Comparison of ENCODE assay signal across 2 fruit fly cellular contexts in the genomic region with DNA sequence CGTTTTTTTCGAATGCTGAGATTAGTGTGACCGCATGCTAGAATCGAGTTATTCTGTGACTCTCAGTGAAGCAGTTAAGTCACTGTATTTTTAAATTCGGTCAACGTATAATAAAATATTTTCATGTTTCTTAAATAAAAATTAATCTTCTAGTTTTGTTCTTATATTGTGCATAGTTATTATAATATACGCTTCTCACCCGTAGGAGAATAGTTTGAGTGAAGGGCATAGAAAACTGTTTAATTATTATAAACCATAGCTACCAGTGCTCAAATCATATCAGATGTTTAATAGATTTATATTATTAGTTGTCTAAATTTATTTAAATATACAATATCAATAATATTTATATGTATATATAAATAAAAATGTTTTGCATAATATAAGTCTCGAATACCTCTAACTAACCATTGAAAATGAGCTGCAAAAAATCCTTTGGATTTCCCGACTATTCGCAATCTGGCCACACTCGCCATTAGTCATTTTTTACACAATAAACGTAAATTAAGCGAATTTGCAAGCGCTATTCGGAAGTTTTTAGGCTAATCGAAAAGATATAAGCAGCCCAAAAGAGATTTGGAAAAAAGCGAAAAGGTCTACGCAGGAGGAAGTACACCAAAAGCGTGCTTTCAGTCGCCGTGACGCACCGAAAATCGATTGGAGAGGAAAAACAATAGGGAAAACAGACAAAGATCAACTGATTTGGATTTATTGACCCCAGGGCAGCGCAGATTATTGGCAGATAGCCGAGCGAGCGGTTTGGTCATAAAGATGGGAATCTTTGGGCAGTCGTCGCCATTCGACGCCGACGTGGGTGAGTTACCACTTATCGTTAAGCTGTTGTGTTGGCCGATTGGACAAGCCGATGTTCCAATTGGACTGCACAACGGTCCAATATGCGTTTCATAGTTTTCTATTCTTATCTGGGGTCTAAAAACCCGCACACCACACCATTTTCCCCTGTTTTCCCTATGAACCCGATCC.
TF ChIP-seq lines count a peak whose summit lies in the region.

A gene (minus strand): TSS at position 31 of the 984 bp plus-strand sequence.
A gene (plus strand): TSS at position 473 of the 984 bp plus-strand sequence.

TF ChIP-seq in whole organism, embryonic, 481 proteins besides CTCF, POLR2A, EP300 and RAD21 (continued from another document and continues in another):
- TF ChIP-seq CG15269 (tag; optimal IDR thresholded peaks at IDR 0.05; lab: Kevin White, UChicago) (peak; percentile 71), CG10267 (tag; optimal IDR thresholded peaks at IDR 0.05; lab: Kevin White, UChicago) (peak; percentile 59), CG30020 (tag; optimal IDR thresholded peaks at IDR 0.05; lab: Kevin White, UChicago) (peak; percentile 57), klu (GFP tag; IDR thresholded peaks at IDR 0.05; lab: Robert Waterston, UW) (no peak), CG10147 (GFP tag; optimal IDR thresholded peaks at IDR 0.05; lab: Kevin White, UChicago) (no peak), CG11695 (GFP tag; IDR thresholded peaks at IDR 0.05; lab: Robert Waterston, UW) (peak; percentile 8; the same call in 1 of the 3 replicates), ase (GFP tag; IDR thresholded peaks at IDR 0.05; lab: Robert Waterston, UW) (0 out of 3 replicates have a peak, but pooled peaks have one; percentile 25), HLHmδ (GFP tag; optimal IDR thresholded peaks at IDR 0.05; lab: Kevin White, UChicago) (no peak), Dad (GFP tag; optimal IDR thresholded peaks at IDR 0.05; lab: Kevin White, UChicago) (no peak), CG2129 (GFP tag; IDR thresholded peaks at IDR 0.05; lab: Robert Waterston, UW; ENCODE audit: partially characterized antibody) (no peak), Myb (GFP tag; optimal IDR thresholded peaks at IDR 0.05; lab: Kevin White, UChicago) (peak; percentile 86), CG12659 (GFP tag; optimal IDR thresholded peaks at IDR 0.05; lab: Kevin White, UChicago) (peak; percentile 77), E2f1 (GFP tag; IDR thresholded peaks at IDR 0.05; lab: Robert Waterston, UW) (no peak), CG2712 (tag; optimal IDR thresholded peaks at IDR 0.05; lab: Kevin White, UChicago) (peak; percentile 78), CG12391 (tag; optimal IDR thresholded peaks at IDR 0.05; lab: Kevin White, UChicago) (peak; percentile 85), Hr78 (GFP tag; optimal IDR thresholded peaks at IDR 0.05; lab: Kevin White, UChicago) (no peak), sim (GFP tag; IDR thresholded peaks at IDR 0.05; lab: Robert Waterston, UW) (no peak), al (GFP tag; IDR thresholded peaks at IDR 0.05; lab: Robert Waterston, UW) (peak; percentile 15; the same call in 1 of the 2 replicates), CG7556 (GFP tag; optimal IDR thresholded peaks at IDR 0.05; lab: Kevin White, UChicago) (peak; percentile 15), mirr (GFP tag; optimal IDR thresholded peaks at IDR 0.05; lab: Kevin White, UChicago) (no peak), CG6175 (GFP tag; IDR thresholded peaks at IDR 0.05; lab: Robert Waterston, UW) (no peak), CG3726 (GFP tag; IDR thresholded peaks at IDR 0.05; lab: Robert Waterston, UW) (no peak), CG10565 (GFP tag; optimal IDR thresholded peaks at IDR 0.05; lab: Kevin White, UChicago) (no peak), hkb (optimal IDR thresholded peaks at IDR 0.05; lab: Kevin White, UChicago) (no peak), hkb (GFP tag; IDR thresholded peaks at IDR 0.05; lab: Robert Waterston, UW) (peak; percentile 48), Nf-YC (tag; optimal IDR thresholded peaks at IDR 0.05; lab: Kevin White, UChicago) (peak; percentile 71), inv (GFP tag; IDR thresholded peaks at IDR 0.05; lab: Robert Waterston, UW; ENCODE audit: partially characterized antibody) (no peak), zen2 (GFP tag; IDR thresholded peaks at IDR 0.05; lab: Robert Waterston, UW; ENCODE audit: partially characterized antibody) (no peak), usp (GFP tag; optimal IDR thresholded peaks at IDR 0.05; lab: Kevin White, UChicago) (no peak), CG9609 (GFP tag; optimal IDR thresholded peaks at IDR 0.05; lab: Kevin White, UChicago) (no peak), sob (GFP tag; IDR thresholded peaks at IDR 0.05; lab: Robert Waterston, UW) (no peak), CG18764 (GFP tag; optimal IDR thresholded peaks at IDR 0.05; lab: Kevin White, UChicago) (peak; percentile 16), caup (GFP tag; optimal IDR thresholded peaks at IDR 0.05; lab: Kevin White, UChicago; ENCODE audit: severe bottlenecking) (peak; percentile 13), CG6689 (GFP tag; IDR thresholded peaks at IDR 0.05; lab: Robert Waterston, UW) (peak; percentile 50; the same call in 1 of the 2 replicates), hbn (GFP tag; IDR thresholded peaks at IDR 0.05; lab: Robert Waterston, UW; ENCODE audit: partially characterized antibody) (no peak), ranshi (GFP tag; IDR thresholded peaks at IDR 0.05; lab: Robert Waterston, UW) (peak; percentile 44; the same call in 1 of the 2 replicates), CG13624 (GFP tag; optimal IDR thresholded peaks at IDR 0.05; lab: Kevin White, UChicago) (no peak), ftz-f1 (GFP tag; optimal IDR thresholded peaks at IDR 0.05; lab: Kevin White, UChicago) (no peak), sima (GFP tag; optimal IDR thresholded peaks at IDR 0.05; lab: Kevin White, UChicago) (no peak), Ravus (GFP tag; IDR thresholded peaks at IDR 0.05; lab: Robert Waterston, UW) (no peak), Deaf1 (tag; optimal IDR thresholded peaks at IDR 0.05; lab: Kevin White, UChicago) (peak; percentile 10), CG13296 (GFP tag; optimal IDR thresholded peaks at IDR 0.05; lab: Kevin White, UChicago) (peak; percentile 64), Kr (GFP tag; optimal IDR thresholded peaks at IDR 0.05; lab: Kevin White, UChicago) (no peak), h (optimal IDR thresholded peaks at IDR 0.05; lab: Kevin White, UChicago) (no peak), CG6854 (GFP tag; optimal IDR thresholded peaks at IDR 0.05; lab: Kevin White, UChicago) (no peak), CG11085 (GFP tag; IDR thresholded peaks at IDR 0.05; lab: Robert Waterston, UW) (no peak), disco-r (GFP tag; optimal IDR thresholded peaks at IDR 0.05; lab: Kevin White, UChicago) (no peak), CG42726 (GFP tag; IDR thresholded peaks at IDR 0.05; lab: Robert Waterston, UW; ENCODE audit: partially characterized antibody) (no peak), sr (GFP tag; IDR thresholded peaks at IDR 0.05; lab: Robert Waterston, UW) (no peak), PHDP (tag; optimal IDR thresholded peaks at IDR 0.05; lab: Kevin White, UChicago) (peak; percentile 73), ATbp (GFP tag; optimal IDR thresholded peaks at IDR 0.05; lab: Kevin White, UChicago) (no peak), CG6683 (GFP tag; optimal IDR thresholded peaks at IDR 0.05; lab: Kevin White, UChicago) (no peak), btn (GFP tag; optimal IDR thresholded peaks at IDR 0.05; lab: Kevin White, UChicago) (no peak), ERR (GFP tag; optimal IDR thresholded peaks at IDR 0.05; lab: Kevin White, UChicago) (no peak), CG14667 (GFP tag; IDR thresholded peaks at IDR 0.05; lab: Robert Waterston, UW) (0 out of 2 replicates have a peak, but pooled peaks have one; percentile 12), Hmx (GFP tag; optimal IDR thresholded peaks at IDR 0.05; lab: Kevin White, UChicago) (no peak), danr (GFP tag; IDR thresholded peaks at IDR 0.05; lab: Robert Waterston, UW) (no peak), Fer2 (tag; optimal IDR thresholded peaks at IDR 0.05; lab: Kevin White, UChicago) (peak; percentile 29), peb (GFP tag; IDR thresholded peaks at IDR 0.05; lab: Robert Waterston, UW) (no peak)

TF ChIP-seq in whole organism, prepupa, 60 proteins besides CTCF, POLR2A, EP300 and RAD21 (continued from another document):
- TF ChIP-seq CG16779 (tag; optimal IDR thresholded peaks at IDR 0.05; lab: Kevin White, UChicago) (no peak), dac (GFP tag; optimal IDR thresholded peaks at IDR 0.05; lab: Kevin White, UChicago) (no peak), CG6808 (GFP tag; optimal IDR thresholded peaks at IDR 0.05; lab: Kevin White, UChicago) (no peak), CG32006 (GFP tag; optimal IDR thresholded peaks at IDR 0.05; lab: Kevin White, UChicago) (peak; percentile 57), acj6 (GFP tag; optimal IDR thresholded peaks at IDR 0.05; lab: Kevin White, UChicago) (peak; percentile 63), CG9139 (GFP tag; optimal IDR thresholded peaks at IDR 0.05; lab: Kevin White, UChicago) (no peak), cyc (GFP tag; optimal IDR thresholded peaks at IDR 0.05; lab: Kevin White, UChicago) (no peak), salr (GFP tag; optimal IDR thresholded peaks at IDR 0.05; lab: Kevin White, UChicago) (peak in 1 of 2 experiments; percentile 38), Smox (GFP tag; optimal IDR thresholded peaks at IDR 0.05; lab: Kevin White, UChicago) (peak; percentile 31), Eip78C (GFP tag; lab: Kevin White, UChicago) (peak; percentile 60), Ets96B (tag; optimal IDR thresholded peaks at IDR 0.05; lab: Kevin White, UChicago) (peak; percentile 45), Sox14 (GFP tag; optimal IDR thresholded peaks at IDR 0.05; lab: Kevin White, UChicago) (no peak), CG1621 (tag; optimal IDR thresholded peaks at IDR 0.05; lab: Kevin White, UChicago) (no peak), CG11762 (GFP tag; optimal IDR thresholded peaks at IDR 0.05; lab: Kevin White, UChicago; ENCODE audit: insufficient read depth) (no peak)
